Worm (Caenorhabditis elegans) whole organism, late embryonic: Measurements from ENCODE around the gene Y9C9A.16.

Source experiments
- F13H6.1 ChIP-seq: sonication (generic microtip); optimal IDR thresholded peaks from 2 replicates; lab custom pipeline; 2016; ENCODE audit warnings: missing genetic modification characterization, missing compliant biosample characterization
- ama-1 ChIP-seq: fragments of 150-350 bp; optimal IDR thresholded peaks from 2 replicates; lab custom pipeline; 2014
- ceh-30 ChIP-seq: fragments of 150-350 bp; optimal IDR thresholded peaks from 2 replicates; lab custom pipeline; 2014; ENCODE audit warnings: missing biosample characterization, missing genetic modification characterization
- ceh-45 ChIP-seq: fragments of 200-800 bp; sonication (Bioruptor generic); IDR thresholded peaks from 2 replicates; pipeline ENCODE4 v1.3.6; 2022; ENCODE audit warnings: missing genetic modification reagents, missing genetic modification characterization, missing compliant biosample characterization
- elt-2 ChIP-seq: sonication (generic microtip); optimal IDR thresholded peaks from 2 replicates; lab custom pipeline; 2016; ENCODE audit warnings: missing genetic modification reagents, missing genetic modification characterization, missing compliant biosample characterization
- ets-4 ChIP-seq: sonication (generic microtip); optimal IDR thresholded peaks from 2 replicates; lab custom pipeline; 2016; ENCODE audit warnings: missing genetic modification characterization, missing compliant biosample characterization
- hlh-15 ChIP-seq: sonication (generic microtip); optimal IDR thresholded peaks from 2 replicates; lab custom pipeline; 2016; ENCODE audit warnings: missing genetic modification characterization, missing compliant biosample characterization
- nhr-11 ChIP-seq: fragments of 150-350 bp; optimal IDR thresholded peaks from 2 replicates; lab custom pipeline; 2014; ENCODE audit warnings: missing biosample characterization, missing genetic modification characterization
- pha-2 ChIP-seq: sonication (generic microtip); optimal IDR thresholded peaks from 2 replicates; lab custom pipeline; 2017; ENCODE audit warnings: mild to moderate bottlenecking, missing genetic modification characterization, missing compliant biosample characterization
- tbx-2 ChIP-seq: sonication (generic microtip); optimal IDR thresholded peaks from 2 replicates; lab custom pipeline; 2016; ENCODE audit warnings: missing genetic modification characterization, missing compliant biosample characterization
- unc-55 ChIP-seq: sonication (generic microtip); optimal IDR thresholded peaks from 2 replicates; lab custom pipeline; 2017; ENCODE audit warnings: missing biosample characterization, missing genetic modification reagents, missing genetic modification characterization

DNA sequence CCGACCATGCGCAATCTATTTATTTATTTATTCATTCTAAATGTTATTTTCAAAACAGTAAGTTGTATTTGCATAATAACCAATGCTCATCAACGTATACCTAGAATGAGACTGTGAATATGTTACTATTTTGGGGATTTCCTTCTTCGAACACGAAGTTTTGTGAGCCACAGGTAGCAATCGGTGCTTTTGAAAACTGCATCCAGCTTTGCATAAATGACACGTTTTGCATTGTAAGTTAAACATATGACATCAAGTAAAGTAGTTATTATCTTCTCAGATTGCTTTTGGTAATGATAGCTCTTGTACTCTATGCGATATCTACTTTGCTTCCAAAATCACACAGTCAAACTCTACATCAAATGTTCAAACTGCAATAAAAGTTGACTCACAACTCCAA, 6.6 kb upstream of the Y9C9A.16 start, which contains the start of gene E03H12.4:
- TF ChIP-seq elt-2 (no peak), hlh-15 (tag; lab: Kevin White, UChicago) (no peak), pha-2 (no peak), unc-55 (GFP tag; lab: Kevin White, UChicago) (no peak), ama-1 (lab: Kevin White, UChicago) (no peak), tbx-2 (tag; lab: Kevin White, UChicago) (no peak), ceh-45 (GFP tag; lab: Robert Waterston, UW) (no peak), ceh-30 (tag; lab: Kevin White, UChicago) (no peak), nhr-11 (tag; lab: Kevin White, UChicago) (no peak), F13H6.1 (tag; lab: Kevin White, UChicago) (no peak), ets-4 (tag; lab: Kevin White, UChicago) (no peak)
